Worm (Caenorhabditis elegans) whole organism, L1 larva: ENCODE data around the gene fbxa-65.

ENCODE experiments used
- aha-1 ChIP-seq: fragments of 150-350 bp; optimal IDR thresholded peaks from 2 replicates; lab custom pipeline; 2014; ENCODE audit warnings: missing biosample characterization, missing genetic modification characterization
- hlh-4 ChIP-seq: sonication (generic microtip); optimal IDR thresholded peaks from 2 replicates; lab custom pipeline; 2016; ENCODE audit warnings: mild to moderate bottlenecking, missing genetic modification characterization, missing compliant biosample characterization
- nhr-19 ChIP-seq: fragments of 200-800 bp; sonication (Bioruptor generic); conservative IDR thresholded peaks from 2 replicates; pipeline ENCODE4 v1.3.6; 2022; ENCODE audit warnings: missing genetic modification characterization, missing compliant biosample characterization
- nhr-20 ChIP-seq: sonication (generic microtip); optimal IDR thresholded peaks from 2 replicates; lab custom pipeline; 2016; ENCODE audit warnings: mild to moderate bottlenecking, missing genetic modification characterization, missing compliant biosample characterization
- nhr-77 ChIP-seq: fragments of 150-350 bp; optimal IDR thresholded peaks from 2 replicates; lab custom pipeline; 2014; ENCODE audit warnings: missing biosample characterization, missing genetic modification characterization
- pag-3 ChIP-seq: sonication (generic microtip); optimal IDR thresholded peaks from 2 replicates; lab custom pipeline; 2017; ENCODE audit warnings: missing genetic modification characterization, mild to moderate bottlenecking, missing compliant biosample characterization, antibody characterized with exemption, borderline replicate concordance; ENCODE audit not compliant: insufficient read depth
- sox-4 ChIP-seq: sonication (generic microtip); optimal IDR thresholded peaks from 2 replicates; lab custom pipeline; 2016; ENCODE audit warnings: missing genetic modification characterization, missing compliant biosample characterization
- zag-1 ChIP-seq: fragments of 150-350 bp; optimal IDR thresholded peaks from 2 replicates; lab custom pipeline; 2014; ENCODE audit warnings: missing biosample characterization, missing genetic modification characterization

DNA sequence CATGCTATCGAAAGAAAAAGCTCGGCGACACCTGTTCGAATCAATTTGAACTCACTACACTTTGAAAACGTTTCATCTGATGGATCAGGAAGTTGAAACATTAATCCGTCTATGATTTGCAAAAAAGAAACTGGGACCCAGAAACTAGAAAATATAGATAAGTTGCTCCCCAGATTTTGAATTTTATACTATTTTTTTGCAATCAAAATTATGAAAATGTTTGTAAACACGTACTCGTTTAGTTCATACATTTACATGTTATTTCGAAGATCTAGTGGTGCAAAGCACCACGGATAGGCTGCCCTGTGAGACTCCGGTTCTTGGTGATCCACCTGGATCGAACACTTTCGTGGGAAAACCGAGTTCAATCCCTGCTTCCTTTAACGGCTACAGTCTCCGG is 4.4 kb downstream of the fbxa-65 start, which contains the start of gene C17B7.10:
- TF ChIP-seq nhr-77 (tag; lab: Kevin White, UChicago), result no peak
- TF ChIP-seq nhr-19 (GFP tag; lab: Robert Waterston, UW), result no peak
- no peak for TF ChIP-seq zag-1 (tag; lab: Kevin White, UChicago)
- no peak for TF ChIP-seq hlh-4 (tag; lab: Kevin White, UChicago)
- TF ChIP-seq aha-1 (tag; lab: Kevin White, UChicago), result no peak
- TF ChIP-seq nhr-20 (tag; lab: Kevin White, UChicago), result no peak
- TF ChIP-seq sox-4 (tag; lab: Kevin White, UChicago), result no peak
- no peak for TF ChIP-seq pag-3 (tag; lab: Kevin White, UChicago)
